Fruit fly (Drosophila melanogaster) whole organism, embryonic: Measurements from ENCODE around the gene CG7551.
A peak's percentile ranks its signal among the peaks of the same experiment; 100 is the strongest.

ENCODE experiments used
- Aef1 ChIP-seq: fragments of 200-800 bp; sonication (Bioruptor generic); IDR thresholded peaks from 3 replicates; pipeline ENCODE4 v1.3.6; 2022; ENCODE audit warnings: missing biosample characterization, missing genetic modification characterization
- CG10267 ChIP-seq: fragments of 200-800 bp; sonication (Bioruptor generic); optimal IDR thresholded peaks from 2 replicates; lab custom pipeline; 2018; ENCODE audit warnings: missing biosample characterization, mild to moderate bottlenecking, missing genetic modification characterization, moderate library complexity
- CG10654 ChIP-seq: fragments of 200-800 bp; sonication (Bioruptor generic); optimal IDR thresholded peaks from 2 replicates; lab custom pipeline; 2016; ENCODE audit warnings: missing biosample characterization, missing genetic modification characterization
- CG14050 ChIP-seq: fragments of 200-800 bp; sonication (Bioruptor generic); IDR thresholded peaks from 3 replicates; pipeline ENCODE4 v1.3.6; 2022; ENCODE audit warnings: missing biosample characterization, missing genetic modification characterization
- CG14441 ChIP-seq: fragments of 200-800 bp; sonication (Bioruptor generic); IDR thresholded peaks from 2 replicates; pipeline ENCODE4 v1.3.6; 2022; ENCODE audit warnings: missing biosample characterization, missing genetic modification characterization
- CG14710 ChIP-seq: fragments of 200-800 bp; sonication (Bioruptor generic); optimal IDR thresholded peaks from 3 replicates; lab custom pipeline; 2019; ENCODE audit warnings: missing biosample characterization, mild to moderate bottlenecking, missing genetic modification characterization, moderate library complexity
- CG15514 ChIP-seq: fragments of 200-800 bp; sonication (Bioruptor generic); optimal IDR thresholded peaks from 3 replicates; lab custom pipeline; 2017; ENCODE audit warnings: missing biosample characterization, missing genetic modification characterization, mild to moderate bottlenecking, moderate library complexity, missing genetic modification reagents
- CG1602 ChIP-seq: fragments of 200-800 bp; sonication (Bioruptor generic); optimal IDR thresholded peaks from 3 replicates; lab custom pipeline; 2016; ENCODE audit warnings: missing biosample characterization, missing genetic modification characterization
- CG1603 ChIP-seq: fragments of 200-800 bp; sonication (Bioruptor generic); optimal IDR thresholded peaks from 2 replicates; lab custom pipeline; 2019; ENCODE audit warnings: missing biosample characterization, mild to moderate bottlenecking, missing genetic modification characterization, moderate library complexity
- CG17912 ChIP-seq: fragments of 200-800 bp; sonication (Bioruptor generic); optimal IDR thresholded peaks from 2 replicates; lab custom pipeline; 2018; ENCODE audit warnings: missing biosample characterization, mild to moderate bottlenecking, missing genetic modification characterization
- CG1832 ChIP-seq: fragments of 200-800 bp; sonication (Bioruptor generic); optimal IDR thresholded peaks from 2 replicates; lab custom pipeline; 2017; ENCODE audit warnings: missing biosample characterization, mild to moderate bottlenecking, missing genetic modification characterization, inconsistent platforms
- CG18599 ChIP-seq: fragments of 200-800 bp; sonication (Bioruptor generic); optimal IDR thresholded peaks from 3 replicates; lab custom pipeline; 2017; ENCODE audit warnings: missing biosample characterization, missing genetic modification characterization, mild to moderate bottlenecking, moderate library complexity, missing genetic modification reagents
- CG3281 ChIP-seq: fragments of 200-800 bp; sonication (Bioruptor generic); optimal IDR thresholded peaks from 3 replicates; lab custom pipeline; 2017; ENCODE audit warnings: missing biosample characterization, mild to moderate bottlenecking, missing genetic modification characterization
- CG3847 ChIP-seq: fragments of 200-800 bp; sonication (Bioruptor generic); IDR thresholded peaks from 2 replicates; pipeline ENCODE4 v1.3.6; 2022; ENCODE audit warnings: missing biosample characterization, missing genetic modification characterization
- CG4328 ChIP-seq: fragments of 200-800 bp; sonication (Bioruptor generic); optimal IDR thresholded peaks from 3 replicates; lab custom pipeline; 2017; ENCODE audit warnings: missing biosample characterization, missing genetic modification reagents, missing genetic modification characterization
- CG43689 ChIP-seq: fragments of 200-800 bp; sonication (Bioruptor generic); IDR thresholded peaks from 2 replicates; pipeline ENCODE4 v1.3.6; 2022; ENCODE audit warnings: missing biosample characterization, missing genetic modification characterization
- CG5245 ChIP-seq: fragments of 200-800 bp; sonication (Bioruptor generic); optimal IDR thresholded peaks from 3 replicates; lab custom pipeline; 2016; ENCODE audit warnings: missing biosample characterization, missing genetic modification characterization
- CG7372 ChIP-seq: fragments of 200-800 bp; sonication (Bioruptor generic); IDR thresholded peaks from 2 replicates; pipeline ENCODE4 v1.3.6; 2022; ENCODE audit warnings: missing biosample characterization, missing genetic modification characterization
- CG7963 ChIP-seq: fragments of 200-800 bp; sonication (Bioruptor generic); IDR thresholded peaks from 3 replicates; pipeline ENCODE4 v1.3.6; 2022; ENCODE audit warnings: missing biosample characterization, missing genetic modification characterization; ENCODE audit not compliant: partially characterized antibody
- CG8388 ChIP-seq: fragments of 200-800 bp; sonication (Bioruptor generic); optimal IDR thresholded peaks from 2 replicates; lab custom pipeline; 2019; ENCODE audit warnings: missing biosample characterization, mild to moderate bottlenecking, missing genetic modification characterization, moderate library complexity
- CG8924 ChIP-seq: fragments of 200-800 bp; optimal IDR thresholded peaks from 3 replicates; lab custom pipeline; 2019; ENCODE audit warnings: missing biosample characterization, mild to moderate bottlenecking, missing genetic modification characterization, moderate library complexity
- CHES-1-like ChIP-seq: fragments of 200-800 bp; sonication (Bioruptor generic); optimal IDR thresholded peaks from 2 replicates; lab custom pipeline; 2016; ENCODE audit warnings: missing biosample characterization, missing genetic modification characterization
- Dad ChIP-seq: fragments of 200-800 bp; sonication (Bioruptor generic); optimal IDR thresholded peaks from 3 replicates; lab custom pipeline; 2016; ENCODE audit warnings: missing biosample characterization, missing genetic modification characterization
- H2.0 ChIP-seq: fragments of 200-800 bp; sonication (Bioruptor generic); IDR thresholded peaks from 2 replicates; pipeline ENCODE4 v1.3.6; 2022; ENCODE audit warnings: missing biosample characterization, missing genetic modification characterization
- Hey ChIP-seq: fragments of 200-800 bp; sonication (Bioruptor generic); optimal IDR thresholded peaks from 3 replicates; lab custom pipeline; 2018; ENCODE audit warnings: missing biosample characterization, mild to moderate bottlenecking, missing genetic modification characterization
- Hr3 ChIP-seq: fragments of 200-800 bp; sonication (Bioruptor generic); optimal IDR thresholded peaks from 3 replicates; lab custom pipeline; 2016; ENCODE audit warnings: missing biosample characterization, missing genetic modification characterization
- Lpt ChIP-seq: fragments of >200 bp; optimal IDR thresholded peaks from 2 replicates; lab custom pipeline; 2018; ENCODE audit warnings: missing biosample characterization, missing genetic modification characterization
- Sox102F ChIP-seq: fragments of 200-800 bp; sonication (Bioruptor generic); optimal IDR thresholded peaks from 2 replicates; lab custom pipeline; 2018; ENCODE audit warnings: missing biosample characterization, mild to moderate bottlenecking, missing genetic modification characterization, moderate library complexity
- Xbp1 ChIP-seq: fragments of 200-800 bp; sonication (Bioruptor generic); optimal IDR thresholded peaks from 3 replicates; lab custom pipeline; 2016; ENCODE audit warnings: missing biosample characterization, mild to moderate bottlenecking, missing genetic modification characterization
- YL-1 ChIP-seq: fragments of 200-800 bp; sonication (Bioruptor generic); optimal IDR thresholded peaks from 3 replicates; lab custom pipeline; 2017; ENCODE audit warnings: missing biosample characterization, mild to moderate bottlenecking, missing genetic modification characterization
- dan ChIP-seq: fragments of 200-800 bp; sonication (Bioruptor generic); IDR thresholded peaks from 2 replicates; pipeline ENCODE4 v1.3.6; 2022; ENCODE audit warnings: missing biosample characterization, missing genetic modification characterization
- emc ChIP-seq: fragments of 200-800 bp; sonication (Bioruptor generic); optimal IDR thresholded peaks from 2 replicates; lab custom pipeline; 2016; ENCODE audit warnings: missing biosample characterization, missing genetic modification characterization
- esg ChIP-seq: fragments of 200-800 bp; sonication (Bioruptor generic); conservative IDR thresholded peaks from 2 replicates; pipeline ENCODE4 v1.3.6; 2022; ENCODE audit warnings: missing biosample characterization, missing genetic modification characterization
- gcm2 ChIP-seq: fragments of 200-800 bp; sonication (Bioruptor generic); optimal IDR thresholded peaks from 2 replicates; lab custom pipeline; 2016; ENCODE audit warnings: missing biosample characterization, missing genetic modification characterization
- gem ChIP-seq: fragments of 200-800 bp; sonication (Bioruptor generic); optimal IDR thresholded peaks from 2 replicates; lab custom pipeline; 2019; ENCODE audit warnings: missing biosample characterization, mild to moderate bottlenecking, missing genetic modification characterization, moderate library complexity
- grau ChIP-seq: fragments of 200-800 bp; optimal IDR thresholded peaks from 3 replicates; lab custom pipeline; 2019; ENCODE audit warnings: missing biosample characterization, mild to moderate bottlenecking, missing genetic modification characterization, moderate library complexity
- mld ChIP-seq: fragments of 200-800 bp; sonication (Bioruptor generic); IDR thresholded peaks from 3 replicates; pipeline ENCODE4 v1.3.6; 2022; ENCODE audit warnings: missing biosample characterization, missing genetic modification characterization; ENCODE audit not compliant: partially characterized antibody
- nau ChIP-seq: fragments of 200-800 bp; sonication (Bioruptor generic); optimal IDR thresholded peaks from 3 replicates; lab custom pipeline; 2017; ENCODE audit warnings: missing biosample characterization, mild to moderate bottlenecking, missing genetic modification characterization, missing genetic modification reagents
- onecut ChIP-seq: fragments of 200-800 bp; sonication (Bioruptor generic); IDR thresholded peaks from 2 replicates; pipeline ENCODE4 v1.3.6; 2022; ENCODE audit warnings: missing biosample characterization, missing genetic modification characterization
- pum ChIP-seq: fragments of 200-800 bp; sonication (Bioruptor generic); optimal IDR thresholded peaks from 2 replicates; lab custom pipeline; 2016; ENCODE audit warnings: missing biosample characterization, missing genetic modification characterization
- schlank ChIP-seq: fragments of 200-800 bp; sonication (Bioruptor generic); optimal IDR thresholded peaks from 2 replicates; lab custom pipeline; 2018; ENCODE audit warnings: missing biosample characterization, mild to moderate bottlenecking, missing genetic modification characterization
- shn ChIP-seq: fragments of 200-800 bp; sonication (Bioruptor generic); optimal IDR thresholded peaks from 3 replicates; lab custom pipeline; 2016; ENCODE audit warnings: missing biosample characterization, missing genetic modification characterization
- sisA ChIP-seq: fragments of 200-800 bp; sonication (Bioruptor generic); IDR thresholded peaks from 2 replicates; pipeline ENCODE4 v1.3.6; 2022; ENCODE audit warnings: missing biosample characterization, missing genetic modification characterization
- slbo ChIP-seq: fragments of 200-800 bp; sonication (Bioruptor generic); IDR thresholded peaks from 2 replicates; pipeline ENCODE4 v1.3.6; 2022; ENCODE audit warnings: missing biosample characterization, missing genetic modification characterization
- sr ChIP-seq: fragments of 200-800 bp; sonication (Bioruptor generic); IDR thresholded peaks from 3 replicates; pipeline ENCODE4 v1.3.6; 2022; ENCODE audit warnings: missing biosample characterization, missing genetic modification characterization
- tap ChIP-seq: fragments of 200-800 bp; optimal IDR thresholded peaks from 3 replicates; lab custom pipeline; 2019; ENCODE audit warnings: missing biosample characterization, mild to moderate bottlenecking, missing genetic modification characterization, moderate library complexity
- tgo ChIP-seq: fragments of 200-800 bp; sonication (Bioruptor generic); IDR thresholded peaks from 3 replicates; pipeline ENCODE4 v1.3.6; 2022; ENCODE audit warnings: missing biosample characterization, missing genetic modification characterization
- tll ChIP-seq, 2 experiments: fragments of 200-800 bp in 1 of 2; fragments of >200 bp in 1 of 2; sonication (Bioruptor generic) in 1 of 2; optimal IDR thresholded peaks; 2 replicates each; lab custom pipeline; 2017 to 2019; ENCODE audit warnings: missing biosample characterization in 2 of 2, missing genetic modification characterization in 2 of 2, mild to moderate bottlenecking in 1 of 2, moderate library complexity in 1 of 2
- vnd ChIP-seq: fragments of 200-800 bp; sonication (Bioruptor generic); IDR thresholded peaks from 3 replicates; pipeline ENCODE4 v1.3.6; 2022; ENCODE audit warnings: missing biosample characterization, missing genetic modification characterization; ENCODE audit not compliant: partially characterized antibody
- wor ChIP-seq: fragments of 200-800 bp; sonication (Bioruptor generic); IDR thresholded peaks from 2 replicates; pipeline ENCODE4 v1.3.6; 2022; ENCODE audit warnings: missing biosample characterization, missing genetic modification characterization
- zfh2 ChIP-seq: fragments of 200-800 bp; sonication (Bioruptor generic); optimal IDR thresholded peaks from 2 replicates; lab custom pipeline; 2016; ENCODE audit warnings: missing biosample characterization, missing genetic modification characterization

CG7551 gene

DNA sequence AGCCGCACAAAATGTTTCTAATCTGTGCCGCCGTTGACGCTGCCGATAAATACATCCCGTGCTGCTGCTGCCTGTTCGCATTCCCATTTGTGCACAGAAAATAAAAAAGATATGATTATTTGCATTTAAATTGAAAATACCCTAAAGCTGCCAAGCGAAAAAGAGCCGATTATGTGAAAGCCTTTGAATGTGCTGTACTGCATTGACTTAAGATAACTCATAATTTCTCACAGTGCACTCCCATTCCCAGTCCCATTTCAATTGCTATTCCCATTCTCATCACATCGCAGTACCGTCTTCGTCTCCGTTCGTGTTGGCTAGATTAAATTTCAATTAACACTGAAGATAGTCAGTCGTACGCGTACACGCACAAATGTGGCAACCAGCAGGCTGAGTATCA lies 9.4 kb upstream of the CG7551 start (continued):
- peak; percentile 15 for TF ChIP-seq nau (GFP tag; lab: Kevin White, UChicago)
- peak; percentile 33 for TF ChIP-seq CHES-1-like (GFP tag; lab: Kevin White, UChicago)
- peak; percentile 22 for TF ChIP-seq Hr3 (GFP tag; lab: Kevin White, UChicago)
- peak; percentile 33 for TF ChIP-seq CG8924
- TF ChIP-seq vnd (GFP tag; lab: Robert Waterston, UW): no peak
- TF ChIP-seq Aef1 (GFP tag; lab: Robert Waterston, UW): peak; percentile 24; the same call in 1 of the 3 replicates
- peak; percentile 6 for TF ChIP-seq CG10267 (tag; lab: Kevin White, UChicago)
- TF ChIP-seq grau: peak; percentile 21
- TF ChIP-seq CG10654 (GFP tag; lab: Kevin White, UChicago): peak; percentile 1
- TF ChIP-seq CG17912 (GFP tag; lab: Kevin White, UChicago): no peak
- TF ChIP-seq Xbp1 (GFP tag; lab: Kevin White, UChicago): peak; percentile 47
- peak; percentile 71 for TF ChIP-seq H2.0 (GFP tag; lab: Robert Waterston, UW)
- TF ChIP-seq CG43689 (GFP tag; lab: Robert Waterston, UW): no peak
- TF ChIP-seq CG1603 (tag; lab: Kevin White, UChicago): peak; percentile 56
- TF ChIP-seq CG8388 (GFP tag; lab: Kevin White, UChicago): peak; percentile 37
- TF ChIP-seq CG3281 (GFP tag; lab: Kevin White, UChicago): peak; percentile 24
- TF ChIP-seq tll (GFP tag; optimal IDR thresholded peaks at IDR 0.05; lab: Kevin White, UChicago): no peak
- peak; percentile 56 for TF ChIP-seq CG14441 (GFP tag; lab: Robert Waterston, UW)
- TF ChIP-seq onecut (GFP tag; lab: Robert Waterston, UW): peak; percentile 42; the same call in 1 of the 2 replicates
- no peak for TF ChIP-seq mld
- TF ChIP-seq CG3847 (GFP tag; lab: Robert Waterston, UW): peak; percentile 47; the same call in 1 of the 2 replicates
- peak; percentile 5 for TF ChIP-seq CG1602
- peak; percentile 54 for TF ChIP-seq wor (GFP tag; lab: Robert Waterston, UW)
- peak; percentile 13 for TF ChIP-seq tap (tag; lab: Kevin White, UChicago)
- TF ChIP-seq CG4328: no peak
- peak; percentile 33 for TF ChIP-seq CG14710 (tag; lab: Kevin White, UChicago)
- TF ChIP-seq shn (GFP tag; lab: Kevin White, UChicago): peak; percentile 10
- peak; percentile 13 for TF ChIP-seq gcm2 (GFP tag; lab: Kevin White, UChicago)
- TF ChIP-seq gem: peak; percentile 64
- TF ChIP-seq CG15514 (GFP tag; lab: Kevin White, UChicago): peak; percentile 6
- peak; percentile 67 for TF ChIP-seq esg
- peak; percentile 65 for TF ChIP-seq CG18599 (GFP tag; lab: Kevin White, UChicago)
- TF ChIP-seq sr (GFP tag; lab: Robert Waterston, UW): 0 out of 3 replicates have a peak, but pooled peaks have one; percentile 37
- TF ChIP-seq Lpt (GFP tag; lab: Kevin White, UChicago): no peak
- peak; percentile 75 for TF ChIP-seq slbo (GFP tag; lab: Robert Waterston, UW)
- TF ChIP-seq Sox102F (GFP tag; lab: Kevin White, UChicago): peak; percentile 63
- TF ChIP-seq CG7963: no peak
- no peak for TF ChIP-seq YL-1 (GFP tag; lab: Kevin White, UChicago)
- no peak for TF ChIP-seq dan
- TF ChIP-seq sisA: peak; percentile 62
- no peak for TF ChIP-seq CG1832 (GFP tag; lab: Kevin White, UChicago)
- TF ChIP-seq zfh2: no peak
- no peak for TF ChIP-seq schlank (tag; lab: Kevin White, UChicago)
- TF ChIP-seq emc (GFP tag; lab: Kevin White, UChicago): peak; percentile 37
- TF ChIP-seq Dad: peak; percentile 35
- peak; percentile 19; the same call in 1 of the 3 replicates for TF ChIP-seq CG14050 (GFP tag; lab: Robert Waterston, UW)
- peak; percentile 66 for TF ChIP-seq CG5245
- no peak for TF ChIP-seq Hey (tag; lab: Kevin White, UChicago)
- TF ChIP-seq CG7372: peak; percentile 21; the same call in 1 of the 2 replicates
- TF ChIP-seq pum: peak; percentile 41
- peak; percentile 60; the same call in 2 of the 3 replicates for TF ChIP-seq tgo (GFP tag; lab: Robert Waterston, UW)
